Fruit fly (Drosophila melanogaster) whole organism, embryonic: ENCODE measurements around the gene Lamtor1.

Source experiments
- B-H2 ChIP-seq: fragments of 200-800 bp; sonication (Bioruptor generic); optimal IDR thresholded peaks from 2 replicates; lab custom pipeline; 2018; ENCODE audit warnings: missing biosample characterization, mild to moderate bottlenecking, missing genetic modification characterization
- CG10209 ChIP-seq: fragments of 200-800 bp; sonication (Bioruptor generic); optimal IDR thresholded peaks from 3 replicates; lab custom pipeline; 2017; ENCODE audit warnings: missing biosample characterization, mild to moderate bottlenecking, missing genetic modification characterization, missing genetic modification reagents
- CG10462 ChIP-seq: fragments of 200-800 bp; sonication (Bioruptor generic); optimal IDR thresholded peaks from 2 replicates; lab custom pipeline; 2016; ENCODE audit warnings: missing biosample characterization, missing genetic modification characterization
- CG11560 ChIP-seq: fragments of 200-800 bp; sonication (Bioruptor generic); IDR thresholded peaks from 3 replicates; pipeline ENCODE4 v1.3.6; 2022; ENCODE audit warnings: missing biosample characterization, missing genetic modification characterization
- CG14965 ChIP-seq: fragments of 200-800 bp; sonication (Bioruptor generic); optimal IDR thresholded peaks from 2 replicates; lab custom pipeline; 2016; ENCODE audit warnings: missing biosample characterization, missing genetic modification characterization, borderline replicate concordance
- CG15073 ChIP-seq: fragments of 200-800 bp; sonication (Bioruptor generic); optimal IDR thresholded peaks from 2 replicates; lab custom pipeline; 2016; ENCODE audit warnings: missing biosample characterization, missing genetic modification characterization
- CG15514 ChIP-seq: fragments of 200-800 bp; sonication (Bioruptor generic); optimal IDR thresholded peaks from 3 replicates; lab custom pipeline; 2017; ENCODE audit warnings: missing biosample characterization, missing genetic modification characterization, mild to moderate bottlenecking, moderate library complexity, missing genetic modification reagents
- CG15601 ChIP-seq: fragments of 200-800 bp; sonication (Bioruptor generic); optimal IDR thresholded peaks from 3 replicates; lab custom pipeline; 2019; ENCODE audit warnings: missing biosample characterization, mild to moderate bottlenecking, missing genetic modification characterization, moderate library complexity
- CG1603 ChIP-seq: fragments of 200-800 bp; sonication (Bioruptor generic); optimal IDR thresholded peaks from 2 replicates; lab custom pipeline; 2019; ENCODE audit warnings: missing biosample characterization, mild to moderate bottlenecking, missing genetic modification characterization, moderate library complexity
- CG3281 ChIP-seq: fragments of 200-800 bp; sonication (Bioruptor generic); optimal IDR thresholded peaks from 3 replicates; lab custom pipeline; 2017; ENCODE audit warnings: missing biosample characterization, mild to moderate bottlenecking, missing genetic modification characterization
- CG42726 ChIP-seq: fragments of 200-800 bp; sonication (Bioruptor generic); IDR thresholded peaks from 2 replicates; pipeline ENCODE4 v1.3.6; 2022; ENCODE audit warnings: missing biosample characterization, missing genetic modification characterization; ENCODE audit not compliant: partially characterized antibody
- CG6765 ChIP-seq: fragments of 200-800 bp; sonication (Bioruptor generic); optimal IDR thresholded peaks from 3 replicates; lab custom pipeline; 2017; ENCODE audit warnings: missing biosample characterization, mild to moderate bottlenecking, missing genetic modification characterization
- CG7928 ChIP-seq: fragments of 200-800 bp; sonication (Bioruptor generic); optimal IDR thresholded peaks from 2 replicates; lab custom pipeline; 2017; ENCODE audit warnings: missing biosample characterization, mild to moderate bottlenecking, missing genetic modification characterization
- CG8290 ChIP-seq, 3 experiments: fragments of 200-800 bp; sonication (Bioruptor generic); optimal IDR thresholded peaks; 2 replicates each; lab custom pipeline; 2016 to 2019; ENCODE audit warnings: missing biosample characterization in 3 of 3, missing genetic modification characterization in 3 of 3, mild to moderate bottlenecking in 2 of 3, moderate library complexity in 1 of 3
- CG8388 ChIP-seq: fragments of 200-800 bp; sonication (Bioruptor generic); optimal IDR thresholded peaks from 2 replicates; lab custom pipeline; 2019; ENCODE audit warnings: missing biosample characterization, mild to moderate bottlenecking, missing genetic modification characterization, moderate library complexity
- CG9215 ChIP-seq: fragments of 200-800 bp; sonication (Bioruptor generic); IDR thresholded peaks from 2 replicates; pipeline ENCODE4 v1.3.6; 2022; ENCODE audit warnings: missing biosample characterization, missing genetic modification characterization
- CG9609 ChIP-seq: fragments of 200-800 bp; sonication (Bioruptor generic); optimal IDR thresholded peaks from 3 replicates; lab custom pipeline; 2016; ENCODE audit warnings: missing biosample characterization, missing genetic modification characterization
- CoRest ChIP-seq: fragments of 200-800 bp; sonication (Bioruptor generic); optimal IDR thresholded peaks from 3 replicates; lab custom pipeline; 2018; ENCODE audit warnings: missing biosample characterization, mild to moderate bottlenecking, missing genetic modification characterization, moderate library complexity
- Dfd ChIP-seq, 2 experiments: fragments of >200 bp; optimal IDR thresholded peaks; 2 replicates each; lab custom pipeline; 2017; ENCODE audit warnings: missing biosample characterization in 2 of 2, missing genetic modification characterization in 2 of 2
- Doc2 ChIP-seq: fragments of 200-800 bp; sonication (Bioruptor generic); IDR thresholded peaks from 2 replicates; pipeline ENCODE4 v1.3.6; 2022; ENCODE audit warnings: missing biosample characterization, missing genetic modification characterization
- Ets97D ChIP-seq: fragments of 200-800 bp; sonication (Bioruptor generic); optimal IDR thresholded peaks from 3 replicates; lab custom pipeline; 2016; ENCODE audit warnings: missing biosample characterization, missing genetic modification characterization
- HLH4C ChIP-seq: fragments of 200-800 bp; sonication (Bioruptor generic); IDR thresholded peaks from 3 replicates; pipeline ENCODE4 v1.3.6; 2022; ENCODE audit warnings: missing biosample characterization, missing genetic modification characterization; ENCODE audit not compliant: partially characterized antibody
- Mad ChIP-seq: fragments of 200-800 bp; sonication (Bioruptor generic); optimal IDR thresholded peaks from 2 replicates; lab custom pipeline; 2016; ENCODE audit warnings: missing biosample characterization, missing genetic modification characterization
- Max ChIP-seq: fragments of 200-800 bp; sonication (Bioruptor generic); optimal IDR thresholded peaks from 2 replicates; lab custom pipeline; 2016; ENCODE audit warnings: missing biosample characterization, mild to moderate bottlenecking, missing genetic modification characterization
- Mrtf ChIP-seq: fragments of 200-800 bp; sonication (Bioruptor generic); IDR thresholded peaks from 3 replicates; pipeline ENCODE4 v1.3.6; 2022; ENCODE audit warnings: missing biosample characterization, missing genetic modification characterization
- Nf-YC ChIP-seq: fragments of 200-800 bp; optimal IDR thresholded peaks from 3 replicates; lab custom pipeline; 2019; ENCODE audit warnings: missing biosample characterization, mild to moderate bottlenecking, missing genetic modification characterization, moderate library complexity
- Opbp ChIP-seq: fragments of 200-800 bp; sonication (Bioruptor generic); IDR thresholded peaks from 3 replicates; pipeline ENCODE4 v1.3.6; 2022; ENCODE audit warnings: missing biosample characterization, missing genetic modification characterization; ENCODE audit not compliant: partially characterized antibody
- Optix ChIP-seq: fragments of 200-800 bp; sonication (Bioruptor generic); IDR thresholded peaks from 3 replicates; pipeline ENCODE4 v1.3.6; 2022; ENCODE audit warnings: missing biosample characterization, missing genetic modification characterization
- br ChIP-seq: fragments of >200 bp; optimal IDR thresholded peaks from 2 replicates; lab custom pipeline; 2017
- bsh ChIP-seq, 2 experiments: fragments of 200-800 bp; sonication (Bioruptor generic); optimal IDR thresholded peaks; 2 replicates each; lab custom pipeline; 2017 to 2018; ENCODE audit warnings: mild to moderate bottlenecking in 2 of 2, missing biosample characterization in 2 of 2, missing genetic modification characterization in 2 of 2, moderate library complexity in 1 of 2
- chn ChIP-seq: fragments of 200-800 bp; sonication (Bioruptor generic); optimal IDR thresholded peaks from 2 replicates; lab custom pipeline; 2016; ENCODE audit warnings: missing biosample characterization, missing genetic modification characterization
- grau ChIP-seq: fragments of 200-800 bp; optimal IDR thresholded peaks from 3 replicates; lab custom pipeline; 2019; ENCODE audit warnings: missing biosample characterization, mild to moderate bottlenecking, missing genetic modification characterization, moderate library complexity
- grn ChIP-seq: fragments of 200-800 bp; sonication (Bioruptor generic); optimal IDR thresholded peaks from 3 replicates; lab custom pipeline; 2017; ENCODE audit warnings: missing biosample characterization, missing genetic modification characterization
- gsb-n ChIP-seq: fragments of 200-800 bp; sonication (Bioruptor generic); optimal IDR thresholded peaks from 3 replicates; lab custom pipeline; 2018; ENCODE audit warnings: missing biosample characterization, mild to moderate bottlenecking, missing genetic modification characterization
- gt ChIP-seq: fragments of 200-800 bp; sonication (Bioruptor generic); IDR thresholded peaks from 2 replicates; pipeline ENCODE4 v1.3.6; 2022; ENCODE audit warnings: missing biosample characterization, missing genetic modification characterization
- hbn ChIP-seq: fragments of 200-800 bp; sonication (Bioruptor generic); IDR thresholded peaks from 2 replicates; pipeline ENCODE4 v1.3.6; 2022; ENCODE audit warnings: missing biosample characterization, missing genetic modification characterization; ENCODE audit not compliant: partially characterized antibody
- jigr1 ChIP-seq: fragments of 200-800 bp; sonication (Bioruptor generic); IDR thresholded peaks from 3 replicates; pipeline ENCODE4 v1.3.6; 2022; ENCODE audit warnings: missing biosample characterization, missing genetic modification characterization
- maf-S ChIP-seq: fragments of 200-800 bp; sonication (Bioruptor generic); optimal IDR thresholded peaks from 2 replicates; lab custom pipeline; 2016; ENCODE audit warnings: missing biosample characterization, missing genetic modification characterization
- org-1 ChIP-seq: fragments of 200-800 bp; sonication (Bioruptor generic); optimal IDR thresholded peaks from 2 replicates; lab custom pipeline; 2017; ENCODE audit warnings: missing biosample characterization, missing genetic modification characterization
- pan ChIP-seq, 4 experiments: fragments of >200 bp in 3 of 4; fragments of 200-800 bp in 1 of 4; sonication (Bioruptor generic) in 1 of 4; optimal IDR thresholded peaks in 3 of 4; IDR thresholded peaks in 1 of 4; 2 replicates each; pipeline versions ENCODE4 v1.3.6 to Lab custom; 2017 to 2022; ENCODE audit warnings: missing biosample characterization in 2 of 4, missing genetic modification characterization in 2 of 4, mixed read lengths in 1 of 4
- pzg ChIP-seq: fragments of 200-800 bp; sonication (Bioruptor generic); optimal IDR thresholded peaks from 3 replicates; lab custom pipeline; 2018; ENCODE audit warnings: missing biosample characterization, mild to moderate bottlenecking, missing genetic modification characterization, moderate library complexity
- schlank ChIP-seq: fragments of 200-800 bp; sonication (Bioruptor generic); optimal IDR thresholded peaks from 2 replicates; lab custom pipeline; 2018; ENCODE audit warnings: missing biosample characterization, mild to moderate bottlenecking, missing genetic modification characterization
- sd ChIP-seq: fragments of 200-800 bp; sonication (Bioruptor generic); optimal IDR thresholded peaks from 3 replicates; lab custom pipeline; 2018; ENCODE audit warnings: missing biosample characterization, mild to moderate bottlenecking, missing genetic modification characterization, moderate library complexity
- sens-2 ChIP-seq: fragments of 200-800 bp; sonication (Bioruptor generic); IDR thresholded peaks from 2 replicates; pipeline ENCODE4 v1.3.6; 2022; ENCODE audit warnings: missing biosample characterization, missing genetic modification characterization
- sima ChIP-seq: fragments of 200-800 bp; sonication (Bioruptor generic); optimal IDR thresholded peaks from 2 replicates; lab custom pipeline; 2016; ENCODE audit warnings: missing biosample characterization, missing genetic modification characterization
- sisA ChIP-seq: fragments of 200-800 bp; sonication (Bioruptor generic); IDR thresholded peaks from 2 replicates; pipeline ENCODE4 v1.3.6; 2022; ENCODE audit warnings: missing biosample characterization, missing genetic modification characterization
- sr ChIP-seq: fragments of 200-800 bp; sonication (Bioruptor generic); IDR thresholded peaks from 3 replicates; pipeline ENCODE4 v1.3.6; 2022; ENCODE audit warnings: missing biosample characterization, missing genetic modification characterization
- tgo ChIP-seq: fragments of 200-800 bp; sonication (Bioruptor generic); IDR thresholded peaks from 3 replicates; pipeline ENCODE4 v1.3.6; 2022; ENCODE audit warnings: missing biosample characterization, missing genetic modification characterization

Gene Lamtor1

DNA sequence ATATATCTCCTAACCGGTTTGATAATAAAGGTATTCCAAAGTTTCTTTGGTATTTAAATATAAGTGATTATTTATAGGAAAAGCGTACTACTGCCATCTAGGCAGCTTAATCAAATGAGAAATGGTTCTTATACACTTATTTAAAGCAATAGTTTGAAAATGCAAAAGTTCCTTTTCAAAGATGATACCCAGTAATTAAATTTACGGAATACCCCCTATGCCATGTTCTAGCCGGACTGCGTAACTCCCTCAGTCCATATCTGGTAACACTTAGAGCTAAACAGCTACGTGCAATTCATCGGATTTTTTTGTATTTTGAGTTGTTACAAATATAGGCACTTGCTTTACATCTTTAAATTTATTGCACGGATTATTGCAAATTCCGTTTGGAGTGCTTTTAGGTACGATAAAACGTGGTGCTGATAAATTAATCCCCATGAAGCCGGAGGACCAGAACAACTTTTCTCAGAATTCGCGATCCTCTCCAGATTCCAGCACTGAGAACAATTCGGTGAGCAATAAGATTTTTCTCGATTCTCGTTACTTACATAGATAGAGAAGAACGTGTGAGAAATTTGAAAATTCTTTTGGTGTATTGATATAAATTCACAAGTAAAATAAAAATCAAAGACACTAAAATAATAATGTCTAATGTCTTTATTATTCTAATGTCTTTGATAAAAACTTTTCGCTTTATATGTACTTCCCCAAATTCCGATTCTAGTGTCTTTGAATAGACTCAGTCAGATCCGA, 26.2 kb downstream of the Lamtor1 start, which contains the start of gene CG7668 (continued):
- TF ChIP-seq chn (GFP tag; lab: Kevin White, UChicago) = peak; percentile 90
- peak; percentile 50 for TF ChIP-seq CG7928 (GFP tag; lab: Kevin White, UChicago)
- peak; percentile 23 for TF ChIP-seq sima
- TF ChIP-seq Ets97D (GFP tag; lab: Kevin White, UChicago) = peak; percentile 81
- TF ChIP-seq Optix (GFP tag; lab: Robert Waterston, UW) = no peak
- peak; percentile 91 for TF ChIP-seq grau
- TF ChIP-seq hbn (GFP tag; lab: Robert Waterston, UW) = no peak
- TF ChIP-seq CG3281 (GFP tag; lab: Kevin White, UChicago) = peak; percentile 91
- TF ChIP-seq Mrtf (GFP tag; lab: Robert Waterston, UW) = peak; percentile 83; the same call in 2 of the 3 replicates
- peak; percentile 76 for TF ChIP-seq CG6765 (GFP tag; lab: Kevin White, UChicago)
- TF ChIP-seq B-H2 (GFP tag; lab: Kevin White, UChicago) = peak; percentile 87
- peak; percentile 62 for TF ChIP-seq pzg (GFP tag; lab: Kevin White, UChicago)
- peak; percentile 83 for TF ChIP-seq Nf-YC
- no peak for TF ChIP-seq CG9215
- no peak for TF ChIP-seq pan (optimal IDR thresholded peaks at IDR 0.05; lab: Kevin White, UChicago)
- TF ChIP-seq pan (GFP tag; optimal IDR thresholded peaks at IDR 0.05 in 1 of 2, IDR thresholded peaks at IDR 0.05 in 1 of 2) = peak in 1 of 2 experiments; percentile 95
- TF ChIP-seq grn (GFP tag; lab: Kevin White, UChicago) = peak; percentile 28
- no peak for TF ChIP-seq sisA (GFP tag; lab: Robert Waterston, UW)
- TF ChIP-seq bsh (GFP tag; optimal IDR thresholded peaks at IDR 0.05; lab: Kevin White, UChicago) = peak; percentile 50 to 92
- TF ChIP-seq maf-S = peak; percentile 72
- TF ChIP-seq schlank (tag; lab: Kevin White, UChicago) = peak; percentile 84
- TF ChIP-seq jigr1 (GFP tag; lab: Robert Waterston, UW) = peak; percentile 60; the same call in 1 of the 3 replicates
- TF ChIP-seq gsb-n = peak; percentile 87
- TF ChIP-seq CG15514 (GFP tag; lab: Kevin White, UChicago) = peak; percentile 86
- TF ChIP-seq CG8290 (GFP tag; optimal IDR thresholded peaks at IDR 0.05; lab: Kevin White, UChicago) = peak; percentile 85
- peak in 1 of 2 experiments; percentile 90 for TF ChIP-seq CG8290 (tag; optimal IDR thresholded peaks at IDR 0.05; lab: Kevin White, UChicago)
- peak; percentile 89 for TF ChIP-seq CG10209
- peak; percentile 87 for TF ChIP-seq tgo
- peak; percentile 42 for TF ChIP-seq CG14965 (GFP tag; lab: Kevin White, UChicago)
- no peak for TF ChIP-seq sr (GFP tag; lab: Robert Waterston, UW)
- peak; percentile 92 for TF ChIP-seq CG1603 (tag; lab: Kevin White, UChicago)
- no peak for TF ChIP-seq CG42726 (GFP tag; lab: Robert Waterston, UW)
- TF ChIP-seq Dfd (GFP tag; optimal IDR thresholded peaks at IDR 0.05; lab: Kevin White, UChicago) = no peak
- peak; percentile 85 for TF ChIP-seq org-1
- no peak for TF ChIP-seq br
- TF ChIP-seq CG15073 (GFP tag; lab: Kevin White, UChicago) = no peak
- peak; percentile 85 for TF ChIP-seq CG15601
- TF ChIP-seq sens-2 = peak; percentile 88
- TF ChIP-seq Max (GFP tag; lab: Kevin White, UChicago) = peak; percentile 89
- TF ChIP-seq sd (tag; lab: Kevin White, UChicago) = peak; percentile 64
- TF ChIP-seq CG8388 = peak; percentile 93
- peak; percentile 74 for TF ChIP-seq CG9609
- TF ChIP-seq CG10462 (GFP tag; lab: Kevin White, UChicago) = peak; percentile 63
- no peak for TF ChIP-seq CG11560 (tag; lab: Robert Waterston, UW)
- TF ChIP-seq Doc2 (GFP tag; lab: Robert Waterston, UW) = no peak
- peak; percentile 44; the same call in 2 of the 3 replicates for TF ChIP-seq HLH4C
- TF ChIP-seq Mad (GFP tag; lab: Kevin White, UChicago) = peak; percentile 78
- TF ChIP-seq gt (GFP tag; lab: Robert Waterston, UW) = no peak
- peak; percentile 92 for TF ChIP-seq CoRest (tag; lab: Kevin White, UChicago)
- no peak for TF ChIP-seq Opbp (GFP tag; lab: Robert Waterston, UW)
